Fruit fly (Drosophila melanogaster) whole organism: ENCODE measurements around the gene Dyro.

Experiments used
- CG8478 ChIP-seq: fragments of >200 bp; optimal IDR thresholded peaks from 2 replicates; lab custom pipeline; 2018; ENCODE audit warnings: inconsistent platforms
- Dll ChIP-seq: fragments of >200 bp; optimal IDR thresholded peaks from 2 replicates; lab custom pipeline; 2017
- EcR ChIP-seq, 2 experiments: fragments of >200 bp; optimal IDR thresholded peaks; 2 replicates each; lab custom pipeline; 2017; ENCODE audit warnings: missing biosample characterization in 2 of 2, missing genetic modification characterization in 2 of 2, missing genetic modification reagents in 2 of 2
- pan ChIP-seq: fragments of >200 bp; optimal IDR thresholded peaks from 2 replicates; lab custom pipeline; 2017
- psq ChIP-seq: fragments of >200 bp; optimal IDR thresholded peaks from 2 replicates; lab custom pipeline; 2017
- usp ChIP-seq: fragments of >200 bp; optimal IDR thresholded peaks from 2 replicates; lab custom pipeline; 2017; ENCODE audit warnings: missing biosample characterization, missing genetic modification characterization, mixed read lengths

dm6 chr3L:11333986-11334385 lies 38.3 kb upstream of the Dyro start:
- TF ChIP-seq pan (no peak), Dll (lab: Kevin White, UChicago) (no peak), CG8478 (lab: Kevin White, UChicago) (no peak), usp (no peak), psq (lab: Kevin White, UChicago) (no peak), EcR (GFP tag; optimal IDR thresholded peaks at IDR 0.05; lab: Kevin White, UChicago) (no peak)
